Fruit fly (Drosophila melanogaster): Measurements from ENCODE around the gene Gyc89Db.

Gyc89Db gene

DNA sequence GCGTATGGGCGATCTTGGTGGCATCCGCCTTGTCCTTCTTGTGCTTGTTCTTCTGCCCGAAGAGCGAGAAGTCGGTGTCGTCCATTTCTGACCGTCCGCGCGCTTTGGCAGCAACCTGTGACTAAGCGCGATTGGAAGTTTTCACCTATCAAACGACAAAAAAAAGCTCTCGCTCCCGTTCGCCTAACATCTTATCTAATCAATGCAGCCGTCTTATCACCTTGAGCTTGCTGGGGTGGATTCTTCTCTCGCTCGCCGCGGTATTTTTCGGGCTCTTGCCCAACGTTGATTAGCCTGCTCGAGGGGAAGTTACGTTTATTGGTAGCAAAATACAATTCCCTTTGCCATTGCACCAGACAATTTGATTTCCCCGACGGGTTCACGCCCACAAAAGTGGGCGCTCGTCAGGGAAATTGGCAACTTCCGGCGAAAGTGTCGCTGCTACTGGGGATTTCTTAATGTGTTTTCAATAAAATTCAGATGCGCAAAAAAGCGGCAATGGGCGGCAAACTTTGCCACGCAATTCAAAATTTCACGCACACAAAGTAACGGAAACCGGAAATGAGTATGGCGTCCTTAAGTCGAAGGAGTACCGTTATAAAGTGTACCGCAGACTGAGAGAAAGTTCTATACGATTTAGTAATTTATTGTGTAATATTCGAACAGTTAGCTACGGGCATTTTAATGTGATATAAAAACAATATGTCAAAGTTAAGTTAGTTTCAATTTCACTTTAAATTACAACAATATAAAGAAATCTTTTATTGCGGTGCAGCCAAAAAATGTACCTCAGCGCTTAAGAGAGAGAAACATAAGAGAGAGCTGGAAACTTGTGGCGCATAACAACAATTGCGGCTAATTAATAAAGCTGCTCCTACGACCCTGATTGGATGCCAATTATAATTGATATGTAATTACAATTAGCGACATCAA is 24.3 kb downstream of the Gyc89Db start, which contains the start of gene Decay (continued):
- TF ChIP-seq CG6854 (GFP tag; optimal IDR thresholded peaks at IDR 0.05) (no peak), CG3726 (GFP tag; IDR thresholded peaks at IDR 0.05) (no peak), Drgx (GFP tag; IDR thresholded peaks at IDR 0.05) (no peak), ham (GFP tag; IDR thresholded peaks at IDR 0.05) (no peak), CG11085 (GFP tag; IDR thresholded peaks at IDR 0.05) (no peak), sd (tag; optimal IDR thresholded peaks at IDR 0.05) (no peak), CG2202 (tag; optimal IDR thresholded peaks at IDR 0.05) (no peak), CG12391 (tag; optimal IDR thresholded peaks at IDR 0.05) (peak; percentile 28), gsb-n (tag; optimal IDR thresholded peaks at IDR 0.05) (no peak), CG14014 (GFP tag; IDR thresholded peaks at IDR 0.05) (no peak), lov (optimal IDR thresholded peaks at IDR 0.05) (no peak), lov (GFP tag; IDR thresholded peaks at IDR 0.05) (no peak), CG17912 (GFP tag; optimal IDR thresholded peaks at IDR 0.05) (no peak), CG14050 (GFP tag; IDR thresholded peaks at IDR 0.05) (no peak), CG14441 (GFP tag; IDR thresholded peaks at IDR 0.05) (no peak), CG1647 (GFP tag; optimal IDR thresholded peaks at IDR 0.05) (no peak), CG31365 (tag; optimal IDR thresholded peaks at IDR 0.05) (no peak), chinmo (GFP tag; IDR thresholded peaks at IDR 0.05; ENCODE audit: partially characterized antibody) (peak; percentile 73; the same call in 1 of the 4 replicates), Kr (GFP tag; optimal IDR thresholded peaks at IDR 0.05) (no peak), slp2 (GFP tag; optimal IDR thresholded peaks at IDR 0.05) (no peak), Jarid2 (GFP tag; optimal IDR thresholded peaks at IDR 0.05) (peak; percentile 9), CG31388 (GFP tag; optimal IDR thresholded peaks at IDR 0.05) (no peak), CG14860 (GFP tag; IDR thresholded peaks at IDR 0.05; ENCODE audit: partially characterized antibody) (no peak), YL-1 (GFP tag; optimal IDR thresholded peaks at IDR 0.05) (no peak), eve (GFP tag; optimal IDR thresholded peaks at IDR 0.05) (peak in 1 of 2 experiments; percentile 75), crol (GFP tag; IDR thresholded peaks at IDR 0.05) (no peak), Antp (GFP tag; optimal IDR thresholded peaks at IDR 0.05) (no peak), CG1233 (GFP tag; optimal IDR thresholded peaks at IDR 0.05) (no peak), so (GFP tag; IDR thresholded peaks at IDR 0.05) (no peak), sug (tag; optimal IDR thresholded peaks at IDR 0.05) (no peak), CG1529 (GFP tag; optimal IDR thresholded peaks at IDR 0.05) (no peak), CG8388 (GFP tag; optimal IDR thresholded peaks at IDR 0.05) (peak; percentile 17), Meics (GFP tag; optimal IDR thresholded peaks at IDR 0.05) (no peak), Ssrp (tag; optimal IDR thresholded peaks at IDR 0.05) (no peak), CG7372 (GFP tag; IDR thresholded peaks at IDR 0.05) (no peak), tin (GFP tag; optimal IDR thresholded peaks at IDR 0.05) (no peak), Atf6 (GFP tag; IDR thresholded peaks at IDR 0.05) (peak; percentile 12; the same call in 1 of the 2 replicates), Vsx1 (GFP tag; optimal IDR thresholded peaks at IDR 0.05) (peak; percentile 89), caup (GFP tag; optimal IDR thresholded peaks at IDR 0.05; ENCODE audit: severe bottlenecking) (no peak), Med (GFP tag) (peak; percentile 75), CG18476 (GFP tag; optimal IDR thresholded peaks at IDR 0.05) (no peak), D (optimal IDR thresholded peaks at IDR 0.05) (no peak), D (GFP tag; optimal IDR thresholded peaks at IDR 0.05) (no peak), CG11695 (GFP tag; IDR thresholded peaks at IDR 0.05) (no peak), Adf1 (GFP tag; IDR thresholded peaks at IDR 0.05) (no peak), gsb (GFP tag; IDR thresholded peaks at IDR 0.05) (no peak), da (GFP tag; optimal IDR thresholded peaks at IDR 0.05) (no peak), usp (GFP tag; optimal IDR thresholded peaks at IDR 0.05) (no peak), ATbp (GFP tag; optimal IDR thresholded peaks at IDR 0.05) (no peak), Bgb (GFP tag; IDR thresholded peaks at IDR 0.05; ENCODE audit: partially characterized antibody) (no peak)

Measured in whole organism, embryonic.